Worm (Caenorhabditis elegans) whole organism, late embryonic: Measurements from ENCODE around the gene snu-66.

Source experiments
- ama-1 ChIP-seq: fragments of 150-350 bp; optimal IDR thresholded peaks from 2 replicates; lab custom pipeline; 2014
- ceh-14 ChIP-seq: sonication (generic microtip); optimal IDR thresholded peaks from 2 replicates; lab custom pipeline; 2016; ENCODE audit warnings: missing genotype, missing genetic modification characterization, missing compliant biosample characterization
- ceh-22 ChIP-seq: sonication (generic microtip); optimal IDR thresholded peaks from 2 replicates; lab custom pipeline; 2017; ENCODE audit warnings: missing biosample characterization, missing genetic modification characterization
- dmd-4 ChIP-seq: sonication (generic microtip); optimal IDR thresholded peaks from 2 replicates; lab custom pipeline; 2016; ENCODE audit warnings: borderline replicate concordance, missing genetic modification characterization, missing compliant biosample characterization
- hlh-8 ChIP-seq: sonication (generic microtip); optimal IDR thresholded peaks from 2 replicates; lab custom pipeline; 2016; ENCODE audit warnings: missing genotype, missing genetic modification characterization, missing compliant biosample characterization
- nhr-11 ChIP-seq: fragments of 150-350 bp; optimal IDR thresholded peaks from 2 replicates; lab custom pipeline; 2014; ENCODE audit warnings: missing biosample characterization, missing genetic modification characterization

ce11 chrV:7543728-7544127 lies 31.7 kb downstream of the snu-66 start:
- TF ChIP-seq nhr-11 (tag; lab: Kevin White, UChicago) (no peak), ceh-14 (tag; lab: Kevin White, UChicago) (no peak), hlh-8 (tag; lab: Kevin White, UChicago) (no peak), ama-1 (lab: Kevin White, UChicago) (no peak), dmd-4 (tag; lab: Kevin White, UChicago) (no peak), ceh-22 (no peak)
